Fruit fly (Drosophila melanogaster) Kc167 (cell line): ENCODE measurements around the gene Oatp33Ea.

ENCODE experiments used
- Myc ChIP-seq: fragments of >200 bp; optimal IDR thresholded peaks from 2 replicates; lab custom pipeline; 2017; ENCODE audit warnings: missing external identifiers
- Sin3A ChIP-seq: fragments of >200 bp; optimal IDR thresholded peaks from 2 replicates; lab custom pipeline; 2018; ENCODE audit warnings: missing external identifiers
- h ChIP-seq: fragments of >200 bp; optimal IDR thresholded peaks from 3 replicates; lab custom pipeline; 2018; ENCODE audit warnings: missing external identifiers
- insv ChIP-seq: fragments of >200 bp; optimal IDR thresholded peaks from 3 replicates; lab custom pipeline; 2018; ENCODE audit warnings: missing external identifiers
- psq ChIP-seq: fragments of >200 bp; optimal IDR thresholded peaks from 2 replicates; lab custom pipeline; 2017; ENCODE audit warnings: missing external identifiers
- ttk ChIP-seq: sonication (Bioruptor generic); optimal IDR thresholded peaks from 2 replicates; lab custom pipeline; 2017; ENCODE audit warnings: missing external identifiers

Gene Oatp33Ea

dm6 chr2L:12448082-12448621 is 2.4 kb upstream of the Oatp33Ea start, which contains the start of the genes CG5421 and Oatp33Eb:
Gene CG5421 (minus strand): TSS chr2L:12448132.
Gene Oatp33Eb (plus strand): TSS chr2L:12448484.
- TF ChIP-seq Sin3A (lab: Kevin White, UChicago): no peak
- no peak for TF ChIP-seq ttk (lab: Kevin White, UChicago)
- no peak for TF ChIP-seq insv (lab: Kevin White, UChicago)
- no peak for TF ChIP-seq psq (lab: Kevin White, UChicago)
- no peak for TF ChIP-seq h (lab: Kevin White, UChicago)
- TF ChIP-seq Myc (lab: Kevin White, UChicago): no peak

dm6 chr2L:12435976-12436771 is 9.6 kb downstream of the Oatp33Ea start:
- TF ChIP-seq ttk (lab: Kevin White, UChicago) (no peak), psq (lab: Kevin White, UChicago) (no peak), Myc (lab: Kevin White, UChicago) (no peak), insv (lab: Kevin White, UChicago) (no peak), Sin3A (lab: Kevin White, UChicago) (no peak), h (lab: Kevin White, UChicago) (no peak)

- TF ChIP-seq psq (lab: Kevin White, UChicago) (no peak), Myc (lab: Kevin White, UChicago) (no peak), Sin3A (lab: Kevin White, UChicago) (no peak)
These were observed 10.3 kb downstream of the Oatp33Ea start for dm6 chr2L:12435428-12435827.

- TF ChIP-seq h (lab: Kevin White, UChicago) (no peak), ttk (lab: Kevin White, UChicago) (no peak), insv (lab: Kevin White, UChicago) (no peak), Sin3A (lab: Kevin White, UChicago) (no peak), psq (lab: Kevin White, UChicago) (no peak), Myc (lab: Kevin White, UChicago) (no peak)
These were observed 11.2 kb downstream of the Oatp33Ea start, which contains the start of gene SC35 for dm6 chr2L:12434535-12434938. Gene SC35 (minus strand): TSS chr2L:12434665.

dm6 chr2L:12433712-12434534 is 11.8 kb downstream of the Oatp33Ea start, which contains the start of gene eRF3:
Gene eRF3 (plus strand): TSS chr2L:12434452.
- TF ChIP-seq ttk (lab: Kevin White, UChicago) (no peak), psq (lab: Kevin White, UChicago) (no peak), h (lab: Kevin White, UChicago) (no peak), Sin3A (lab: Kevin White, UChicago) (no peak), insv (lab: Kevin White, UChicago) (no peak), Myc (lab: Kevin White, UChicago) (no peak)

- TF ChIP-seq psq (lab: Kevin White, UChicago) (no peak), Myc (lab: Kevin White, UChicago) (no peak), insv (lab: Kevin White, UChicago) (no peak), ttk (lab: Kevin White, UChicago) (no peak), h (lab: Kevin White, UChicago) (no peak), Sin3A (lab: Kevin White, UChicago) (no peak)
These were observed 14.9 kb downstream of the Oatp33Ea start, which contains the start of gene CG5435 for dm6 chr2L:12430792-12431191. Gene CG5435 (minus strand): TSS chr2L:12430892.

- TF ChIP-seq h (lab: Kevin White, UChicago) (no peak), insv (lab: Kevin White, UChicago) (no peak), ttk (lab: Kevin White, UChicago) (no peak), Myc (lab: Kevin White, UChicago) (no peak), psq (lab: Kevin White, UChicago) (no peak), Sin3A (lab: Kevin White, UChicago) (no peak)
These were observed 18.1 kb downstream of the Oatp33Ea start, which contains the start of the genes CG5446 and Trm1 for dm6 chr2L:12427487-12428101. Gene CG5446 (minus strand): TSS chr2L:12427709. Gene Trm1 (plus strand): TSS chr2L:12428028.

dm6 chr2L:12424555-12424954 is 21.2 kb downstream of the Oatp33Ea start, which contains the start of gene Fam92:
Gene Fam92 (plus strand): TSS chr2L:12424904.
- no peak for TF ChIP-seq h (lab: Kevin White, UChicago)
- TF ChIP-seq Myc (lab: Kevin White, UChicago): no peak
- no peak for TF ChIP-seq psq (lab: Kevin White, UChicago)
- TF ChIP-seq Sin3A (lab: Kevin White, UChicago): no peak
- no peak for TF ChIP-seq insv (lab: Kevin White, UChicago)
- TF ChIP-seq ttk (lab: Kevin White, UChicago): no peak

dm6 chr2L:12423106-12423836 is 22.5 kb downstream of the Oatp33Ea start, which contains the start of gene vir-1:
Gene vir-1 (minus strand): TSS chr2L:12423439.
- TF ChIP-seq Myc (lab: Kevin White, UChicago) (no peak), Sin3A (lab: Kevin White, UChicago) (no peak), ttk (lab: Kevin White, UChicago) (no peak), insv (lab: Kevin White, UChicago) (no peak), h (lab: Kevin White, UChicago) (no peak), psq (lab: Kevin White, UChicago) (no peak)
